Worm (Caenorhabditis elegans) whole organism, L4/young adult: ENCODE data around the gene C50B6.7.

ENCODE experiments used
- W03F9.2 ChIP-seq: fragments of 150-350 bp; optimal IDR thresholded peaks from 2 replicates; lab custom pipeline; 2014; ENCODE audit warnings: missing biosample characterization, missing genetic modification characterization
- dao-5 ChIP-seq: sonication (generic microtip); optimal IDR thresholded peaks from 2 replicates; lab custom pipeline; 2016; ENCODE audit warnings: missing genotype, missing genetic modification characterization, moderate library complexity, missing compliant biosample characterization
- him-1 ChIP-seq: sonication (generic microtip); optimal IDR thresholded peaks from 2 replicates; lab custom pipeline; 2016; ENCODE audit warnings: missing genotype, missing genetic modification reagents, missing genetic modification characterization, missing compliant biosample characterization

Gene C50B6.7

DNA sequence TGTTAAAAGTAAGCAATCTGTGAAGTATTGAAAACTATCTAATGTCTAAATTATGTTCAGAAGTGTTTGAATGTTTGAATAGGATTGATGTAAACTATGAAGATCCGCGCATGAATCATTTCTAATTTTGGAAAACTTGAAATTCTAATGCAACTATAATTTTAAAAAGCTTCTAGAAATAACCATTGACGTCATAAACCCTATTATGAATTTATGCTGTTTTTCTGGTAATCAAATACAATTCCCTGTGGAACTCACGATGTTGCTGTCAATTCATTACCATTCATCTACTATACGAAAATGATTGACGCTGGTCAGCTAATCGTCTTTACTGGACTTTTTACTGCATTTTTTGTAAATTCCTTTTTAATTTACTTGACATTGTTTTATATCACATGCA is 2.7 kb upstream of the C50B6.7 start, which contains the start of gene str-37:
Gene str-37, plus strand, starts transcription at position 301 of the 400 bp plus-strand sequence.
- TF ChIP-seq him-1 (tag; lab: Kevin White, UChicago), result no peak

DNA sequence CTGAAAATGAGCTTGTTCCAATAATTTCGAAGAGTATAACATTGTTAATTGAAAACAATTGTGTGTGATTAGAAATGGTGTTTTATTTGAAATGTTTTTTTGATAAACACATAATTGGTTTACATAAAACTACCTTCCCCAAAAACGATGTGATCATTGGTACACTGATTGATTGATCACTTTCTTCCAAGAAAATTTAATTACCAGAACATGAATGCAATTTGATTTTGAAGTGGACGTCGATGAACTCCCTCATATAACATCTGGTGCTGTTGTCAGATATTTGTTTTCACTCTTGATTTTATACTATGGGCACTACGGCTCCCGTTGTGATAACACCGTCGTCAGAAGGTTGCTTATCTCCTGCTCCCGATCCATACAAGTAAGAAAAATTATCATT is 4.1 kb downstream of the C50B6.7 start, which contains the start of gene srh-15:
Gene srh-15, plus strand, starts transcription at position 301 of the 400 bp plus-strand sequence.
- TF ChIP-seq W03F9.2 (tag; lab: Kevin White, UChicago) (no peak), dao-5 (tag; lab: Kevin White, UChicago) (no peak), him-1 (tag; lab: Kevin White, UChicago) (no peak)

DNA sequence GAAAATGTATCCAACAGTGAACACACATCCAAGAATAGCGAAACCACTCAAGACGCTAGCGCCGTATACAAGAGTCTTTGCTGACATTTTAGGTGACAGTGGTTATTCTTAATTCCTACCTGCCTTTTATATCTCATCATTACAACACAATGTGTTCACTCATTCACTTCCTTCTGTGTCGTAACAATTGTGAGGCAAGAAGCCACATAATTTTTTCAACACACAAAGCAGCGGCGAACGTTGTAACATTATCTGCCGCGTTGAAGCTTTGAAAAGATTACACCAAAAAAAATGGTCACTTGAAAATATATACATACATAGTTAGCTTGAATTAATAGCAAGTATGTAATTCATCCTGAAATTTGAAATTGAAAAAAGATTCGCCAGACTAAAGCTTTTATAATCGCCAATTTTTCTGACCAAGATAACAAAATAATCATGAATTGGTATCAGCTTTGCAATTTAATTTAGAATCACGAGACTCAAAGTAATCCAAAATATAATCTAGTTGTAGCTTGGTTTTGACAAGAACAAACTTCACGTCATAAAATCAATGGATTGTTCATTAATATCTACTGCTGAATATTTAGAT is 6.8 kb downstream of the C50B6.7 start, which contains the start of the genes col-161 and srh-18:
Gene col-161, minus strand, starts transcription at position 101 of the 592 bp plus-strand sequence.
Gene srh-18, plus strand, starts transcription at position 542 of the 592 bp plus-strand sequence.
- TF ChIP-seq dao-5 (tag; lab: Kevin White, UChicago), result no peak
- no peak for TF ChIP-seq W03F9.2 (tag; lab: Kevin White, UChicago)
- TF ChIP-seq him-1 (tag; lab: Kevin White, UChicago), result no peak

DNA sequence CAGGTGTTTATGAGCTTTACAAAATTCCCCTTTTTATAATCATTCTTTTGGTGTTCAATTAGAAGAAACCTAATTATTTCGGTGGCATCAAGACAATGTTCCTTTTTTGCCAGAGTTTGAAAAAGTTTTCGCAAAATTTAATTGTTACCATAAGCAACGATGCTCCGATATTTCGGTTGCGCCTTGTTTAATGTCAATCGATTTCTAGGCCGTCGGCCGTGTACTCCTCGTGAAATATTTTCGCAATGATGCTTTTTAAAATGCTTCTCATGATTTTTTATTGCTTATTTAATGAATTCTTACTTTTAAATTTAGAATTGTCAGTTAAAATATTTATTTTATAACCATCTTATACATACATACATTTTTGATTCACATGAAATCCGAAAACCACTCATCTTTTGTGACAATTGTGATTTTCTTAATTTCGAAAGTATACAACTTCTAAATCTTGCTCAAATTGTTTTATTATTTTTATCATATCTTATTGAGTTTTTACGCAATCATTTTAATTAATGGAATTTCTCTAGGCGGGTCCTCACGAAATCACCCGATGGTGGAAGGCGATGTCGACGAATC is 11.6 kb downstream of the C50B6.7 start, which contains the start of gene C50B6.3:
Gene C50B6.3, plus strand, starts transcription at position 529 of the 579 bp plus-strand sequence.
- TF ChIP-seq W03F9.2 (tag; lab: Kevin White, UChicago) (peak; percentile 78), him-1 (tag; lab: Kevin White, UChicago) (no peak), dao-5 (tag; lab: Kevin White, UChicago) (no peak)

DNA sequence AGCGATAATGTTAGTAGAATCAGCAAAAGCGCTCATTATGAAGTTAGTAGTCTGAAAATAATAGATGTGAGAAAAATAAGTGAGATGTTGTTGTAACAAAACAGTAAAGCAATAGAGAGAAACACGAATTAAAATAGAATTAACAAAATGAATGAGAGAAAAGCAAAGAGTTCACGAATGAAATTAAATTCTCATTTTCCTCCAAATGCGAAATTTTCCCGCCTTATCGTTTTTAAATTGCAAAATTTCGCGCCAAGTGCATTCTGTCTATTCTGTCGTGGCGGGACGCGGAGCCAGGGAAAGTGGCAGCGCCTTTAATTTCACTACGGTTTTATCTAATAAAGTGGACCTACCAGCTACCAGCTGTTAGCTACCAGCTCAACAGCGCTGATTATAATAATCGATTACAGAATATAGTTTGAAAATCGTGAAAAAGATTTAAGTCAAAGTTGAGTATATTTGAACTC is 12.5 kb downstream of the C50B6.7 start, which contains the start of gene nasp-2:
Gene nasp-2, minus strand, starts transcription at position 51 of the 467 bp plus-strand sequence.
- TF ChIP-seq him-1 (tag; lab: Kevin White, UChicago) (no peak), W03F9.2 (tag; lab: Kevin White, UChicago) (peak; percentile 52)

DNA sequence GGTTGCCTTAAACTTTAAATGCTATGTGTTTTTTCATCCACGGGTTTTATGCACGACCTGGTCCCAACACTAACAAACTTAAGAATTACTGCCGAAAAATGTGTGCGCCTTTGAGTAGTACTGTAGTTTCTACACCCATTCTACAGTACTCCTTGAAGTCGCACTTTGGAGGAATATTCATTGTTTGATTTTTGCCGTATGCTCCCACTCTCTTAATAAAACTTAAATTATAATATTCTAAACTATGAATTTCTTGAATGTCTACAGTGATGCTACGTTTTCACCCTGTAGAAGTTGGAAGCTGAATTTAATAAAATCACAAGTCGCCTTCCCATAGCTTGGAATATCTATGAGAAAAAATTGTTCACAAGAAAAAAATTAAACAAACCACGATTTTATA is 15.0 kb downstream of the C50B6.7 start:
- TF ChIP-seq dao-5 (tag; lab: Kevin White, UChicago) (no peak), W03F9.2 (tag; lab: Kevin White, UChicago) (no peak), him-1 (tag; lab: Kevin White, UChicago) (no peak)

DNA sequence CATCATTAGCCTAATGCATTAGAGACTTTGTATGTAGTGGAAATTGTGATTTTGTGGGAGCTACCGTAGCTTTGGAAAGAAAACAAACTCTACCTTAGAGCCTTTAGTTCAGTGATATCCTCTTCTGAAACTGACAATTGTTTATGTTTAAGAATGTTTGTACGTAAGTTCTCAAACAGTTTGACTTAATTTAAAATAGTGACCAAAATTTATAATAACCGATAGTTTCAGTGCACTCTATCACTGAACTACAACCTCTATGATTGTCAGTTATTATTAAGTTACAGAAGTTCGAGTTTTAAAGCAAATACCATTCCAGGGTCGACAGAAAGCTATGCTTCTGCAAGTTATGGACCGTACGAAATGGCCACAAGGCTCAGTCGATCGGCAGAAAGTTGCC is 16.2 kb downstream of the C50B6.7 start, which contains the start of gene C50B6.1:
Gene C50B6.1, plus strand, starts transcription at position 301 of the 400 bp plus-strand sequence.
- TF ChIP-seq dao-5 (tag; lab: Kevin White, UChicago) (no peak), W03F9.2 (tag; lab: Kevin White, UChicago) (no peak)

DNA sequence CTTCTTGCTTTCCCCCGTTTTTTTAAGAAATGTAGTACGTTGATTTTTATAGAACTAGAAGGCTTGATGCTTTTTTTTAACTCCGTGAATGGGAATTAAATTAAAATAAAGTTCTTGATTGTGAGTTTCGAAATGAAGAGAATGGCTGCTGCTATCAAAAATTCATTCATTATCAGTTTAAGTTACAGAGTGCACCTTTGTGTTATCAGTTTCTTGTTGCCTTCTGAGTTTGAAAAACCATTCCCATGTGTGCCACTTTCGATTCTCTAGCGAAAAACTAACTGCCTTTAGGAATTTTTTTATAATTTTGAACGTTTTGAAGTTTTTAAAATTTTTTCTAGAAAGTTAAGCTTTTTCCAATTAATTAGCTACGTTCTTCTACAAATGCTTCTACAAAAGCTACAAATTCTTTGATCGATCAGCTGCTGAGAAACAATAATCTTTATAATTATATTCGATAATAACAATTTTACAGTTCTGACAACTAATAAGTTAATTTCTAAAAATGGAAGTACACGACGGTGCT is 20.1 kb downstream of the C50B6.7 start, which contains the start of gene C26E1.2:
Gene C26E1.2, plus strand, starts transcription at position 476 of the 526 bp plus-strand sequence.
- no peak for TF ChIP-seq him-1 (tag; lab: Kevin White, UChicago)
- TF ChIP-seq W03F9.2 (tag; lab: Kevin White, UChicago), result no peak
- TF ChIP-seq dao-5 (tag; lab: Kevin White, UChicago), result no peak

DNA sequence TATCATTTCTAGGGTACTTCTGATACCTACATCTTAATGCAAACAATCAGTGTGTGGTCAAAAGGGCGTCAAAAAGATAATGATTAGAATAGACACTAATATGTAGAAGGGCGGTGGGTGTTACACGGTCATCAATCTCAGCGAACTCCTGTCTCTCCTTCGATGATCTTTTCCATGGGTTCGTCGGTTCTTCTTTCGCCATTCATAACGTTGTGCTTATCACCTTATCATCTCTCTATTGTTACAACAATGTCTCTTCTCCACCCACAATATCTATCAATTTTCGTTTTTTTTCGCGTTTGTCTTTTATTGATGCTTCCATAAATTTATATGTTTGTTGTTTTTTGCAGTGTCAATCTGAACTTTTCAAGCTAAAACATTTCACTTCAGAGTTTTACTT is 23.3 kb downstream of the C50B6.7 start, which contains the start of gene ceh-79:
Gene ceh-79, plus strand, starts transcription at position 391 of the 400 bp plus-strand sequence.
- TF ChIP-seq dao-5 (tag; lab: Kevin White, UChicago) (no peak), him-1 (tag; lab: Kevin White, UChicago) (no peak), W03F9.2 (tag; lab: Kevin White, UChicago) (no peak)

DNA sequence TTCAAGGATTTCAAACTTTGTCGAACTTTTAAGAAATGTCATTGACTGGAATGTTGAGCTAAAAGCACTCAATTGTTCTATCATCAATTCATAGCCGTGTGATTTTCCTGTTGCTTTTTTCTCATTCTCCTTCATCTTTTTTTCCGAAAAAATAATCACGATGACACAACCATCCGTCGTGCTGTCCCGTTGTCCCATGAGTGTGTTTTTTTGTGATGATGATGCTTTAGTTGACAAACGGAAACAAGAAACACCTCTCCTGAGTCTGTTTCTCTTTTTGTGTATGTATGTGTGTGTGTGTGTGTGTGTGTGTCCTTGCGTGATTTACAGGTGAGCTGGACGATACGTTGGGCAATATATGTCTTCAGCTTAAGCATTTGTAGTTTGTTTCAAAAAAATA is 24.3 kb downstream of the C50B6.7 start:
- no peak for TF ChIP-seq him-1 (tag; lab: Kevin White, UChicago)
- TF ChIP-seq W03F9.2 (tag; lab: Kevin White, UChicago), result no peak
- no peak for TF ChIP-seq dao-5 (tag; lab: Kevin White, UChicago)

DNA sequence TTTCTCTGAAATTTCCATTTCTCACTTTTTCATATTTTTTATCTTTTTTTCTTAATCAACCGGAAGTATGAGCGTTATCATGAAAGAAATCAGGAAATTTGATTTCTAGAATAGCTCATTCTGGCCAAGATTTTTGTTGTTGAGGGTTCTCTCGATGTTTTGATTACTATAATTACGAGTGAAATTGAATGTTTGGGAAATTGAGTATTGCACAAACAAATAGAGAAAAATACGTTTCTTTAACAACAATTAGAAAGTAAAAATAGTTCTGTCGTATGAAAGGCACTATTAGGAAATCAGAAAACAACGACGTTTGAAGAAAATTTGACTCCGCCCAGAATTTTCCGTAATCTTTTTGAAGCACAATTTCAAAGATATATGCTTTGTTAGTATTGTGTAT is 25.4 kb downstream of the C50B6.7 start:
- TF ChIP-seq dao-5 (tag; lab: Kevin White, UChicago), result no peak
- no peak for TF ChIP-seq W03F9.2 (tag; lab: Kevin White, UChicago)

DNA sequence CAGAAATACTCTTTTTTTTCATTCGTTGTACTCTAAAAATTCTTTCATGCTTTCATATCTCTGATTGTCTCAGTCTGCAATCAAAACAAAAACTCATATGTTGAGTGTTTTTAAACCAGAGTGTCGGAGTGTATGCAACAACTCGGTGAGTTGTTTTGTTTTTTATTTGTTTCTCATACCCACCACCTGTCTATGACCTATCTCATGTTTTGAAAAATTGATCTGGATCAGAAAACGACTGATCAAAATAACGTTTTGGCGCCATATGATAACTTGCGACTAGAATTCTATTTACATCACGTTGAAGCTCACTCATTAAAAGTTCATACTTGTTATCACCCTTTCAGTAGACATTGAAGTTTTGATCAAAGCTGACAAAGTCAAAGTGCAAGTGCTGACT is 26.1 kb downstream of the C50B6.7 start:
- TF ChIP-seq W03F9.2 (tag; lab: Kevin White, UChicago), result no peak

DNA sequence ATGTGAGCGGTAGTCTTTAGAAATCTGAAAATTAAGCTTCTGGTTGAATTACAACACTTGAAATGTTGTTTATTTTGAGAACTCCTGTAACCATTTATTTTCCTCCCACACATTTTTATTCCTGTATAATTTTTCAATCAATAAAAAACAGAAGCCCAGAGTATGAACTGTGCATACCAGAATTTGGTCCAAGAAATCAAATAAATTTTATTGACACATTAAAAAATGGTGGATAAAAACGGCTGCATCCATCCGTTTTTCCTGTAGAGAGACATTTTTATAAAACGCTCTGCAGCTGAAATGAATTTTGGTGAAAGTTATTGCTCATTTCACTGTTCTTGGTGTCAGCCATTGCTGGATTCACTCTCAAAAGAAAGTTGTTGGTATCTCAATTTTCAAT is 27.6 kb downstream of the C50B6.7 start, which contains the start of gene C26E1.1:
Gene C26E1.1, plus strand, starts transcription at position 301 of the 400 bp plus-strand sequence.
- TF ChIP-seq him-1 (tag; lab: Kevin White, UChicago) (no peak), W03F9.2 (tag; lab: Kevin White, UChicago) (no peak), dao-5 (tag; lab: Kevin White, UChicago) (no peak)
